Worm (Caenorhabditis elegans) whole organism, L3 larva: Measurements from ENCODE around the gene flh-1.

Experiments
- jun-1 ChIP-seq: fragments of 150-350 bp; optimal IDR thresholded peaks from 2 replicates; lab custom pipeline; 2014; ENCODE audit warnings: missing biosample characterization, missing genetic modification reagents, missing genetic modification characterization
- nhr-28 ChIP-seq: fragments of 150-350 bp; optimal IDR thresholded peaks from 2 replicates; lab custom pipeline; 2014; ENCODE audit warnings: missing biosample characterization, missing genetic modification characterization
- snpc-4 ChIP-seq: fragments of 150-350 bp; optimal IDR thresholded peaks from 2 replicates; lab custom pipeline; 2014; ENCODE audit warnings: missing biosample characterization, missing genetic modification characterization

DNA sequence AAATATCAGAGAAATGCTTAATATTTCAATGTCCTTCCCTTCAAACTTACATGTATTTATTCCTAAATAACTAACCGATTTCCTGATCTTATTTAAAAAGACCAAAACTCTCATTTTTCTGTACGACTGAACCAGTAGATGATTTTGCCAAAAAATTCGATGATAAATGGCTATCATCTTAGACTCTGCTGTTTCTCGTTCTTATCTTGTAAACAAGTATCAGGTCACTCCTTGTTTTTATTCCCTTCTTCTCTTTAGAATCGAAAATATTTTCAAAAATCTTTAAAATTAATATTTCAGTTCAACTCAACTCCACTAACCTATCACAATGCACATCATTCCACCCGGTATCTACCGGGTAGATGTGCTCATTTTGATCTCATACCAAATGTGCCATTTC, 46.6 kb downstream of the flh-1 start, which contains the start of gene C46C2.2:
- TF ChIP-seq jun-1 (tag; lab: Kevin White, UChicago) (no peak), nhr-28 (tag; lab: Kevin White, UChicago) (no peak), snpc-4 (tag; lab: Kevin White, UChicago) (no peak)
